Worm (Caenorhabditis elegans): Measurements from ENCODE around the gene srt-47.

The srt-47 gene

ce11 chrIV:15042159-15042936, 10.8 kb downstream of the srt-47 start (continued):
- TF ChIP-seq rpc-1 (optimal IDR thresholded peaks at IDR 0.05) (no peak), rpc-1 (tag; optimal IDR thresholded peaks at IDR 0.05) (no peak), F39B2.1 (GFP tag; IDR thresholded peaks at IDR 0.05) (no peak), him-1 (tag; optimal IDR thresholded peaks at IDR 0.05) (no peak), ztf-6 (GFP tag; IDR thresholded peaks at IDR 0.05) (no peak), Y79H2A.3 (GFP tag; conservative IDR thresholded peaks at IDR 0.05) (peak; percentile 50; the same call in 1 of the 2 replicates), D2030.7 (GFP tag; IDR thresholded peaks at IDR 0.05) (peak; percentile 59; the same call in 1 of the 2 replicates), nhr-90 (tag; optimal IDR thresholded peaks at IDR 0.05) (no peak), lin-40 (tag; optimal IDR thresholded peaks at IDR 0.05) (no peak), unc-130 (GFP tag; optimal IDR thresholded peaks at IDR 0.05) (no peak), nhr-120 (GFP tag; IDR thresholded peaks at IDR 0.05) (no peak), ceh-100 (GFP tag; IDR thresholded peaks at IDR 0.05) (0 out of 2 replicates have a peak, but pooled peaks have one; percentile 29), T07F8.4 (tag; optimal IDR thresholded peaks at IDR 0.05) (no peak)

- TF ChIP-seq atf-7 (tag; optimal IDR thresholded peaks at IDR 0.05) (no peak), egrh-3 (GFP tag; IDR thresholded peaks at IDR 0.05) (peak; percentile 7; the same call in 1 of the 2 replicates)
These were observed 12.0 kb downstream of the srt-47 start for ce11 chrIV:15041124-15041523.

ce11 chrIV:15039477-15039876, 13.7 kb downstream of the srt-47 start, which contains the start of gene hrpu-1:
Gene hrpu-1 (plus strand): TSS chrIV:15039616.
- TF ChIP-seq B0336.3 (GFP tag; IDR thresholded peaks at IDR 0.05), result peak; percentile 91
- peak in 2 of 3 experiments; percentile 79 to 93 for TF ChIP-seq lin-35 (GFP tag; optimal IDR thresholded peaks at IDR 0.05)
- TF ChIP-seq ceh-100 (GFP tag; IDR thresholded peaks at IDR 0.05), result peak; percentile 40
- no peak for TF ChIP-seq aptf-3 (GFP tag; IDR thresholded peaks at IDR 0.05)
- TF ChIP-seq let-607 (tag; optimal IDR thresholded peaks at IDR 0.05), result peak; percentile 46 to 53
- TF ChIP-seq F39B2.1 (GFP tag; IDR thresholded peaks at IDR 0.05), result 0 out of 2 replicates have a peak, but pooled peaks have one; percentile 49
- TF ChIP-seq athp-1 (tag; optimal IDR thresholded peaks at IDR 0.05), result peak; percentile 73
- no peak for TF ChIP-seq F57A8.1 (GFP tag; optimal IDR thresholded peaks at IDR 0.05)
- TF ChIP-seq F33H1.4 (GFP tag; IDR thresholded peaks at IDR 0.05), result peak; percentile 82
- TF ChIP-seq ceh-91 (GFP tag; IDR thresholded peaks at IDR 0.05), result peak; percentile 23; the same call in 1 of the 2 replicates
- TF ChIP-seq Y95B8A.8 (GFP tag; IDR thresholded peaks at IDR 0.05), result no peak
- TF ChIP-seq mcd-1 (GFP tag; IDR thresholded peaks at IDR 0.05), result peak; percentile 87
- no peak for TF ChIP-seq bed-1 (GFP tag; IDR thresholded peaks at IDR 0.05)
- TF ChIP-seq him-1 (tag; optimal IDR thresholded peaks at IDR 0.05), result peak; percentile 59
- no peak for TF ChIP-seq ztf-6 (GFP tag; IDR thresholded peaks at IDR 0.05)
- peak; percentile 70 for TF ChIP-seq tbp1 (GFP tag; optimal IDR thresholded peaks at IDR 0.05)
- peak; percentile 67 for TF ChIP-seq unc-130 (GFP tag; optimal IDR thresholded peaks at IDR 0.05)
- TF ChIP-seq zfh-2 (GFP tag; conservative IDR thresholded peaks at IDR 0.05), result no peak
- peak; percentile 84 for TF ChIP-seq madf-6 (GFP tag; IDR thresholded peaks at IDR 0.05)
- TF ChIP-seq lin-26 (GFP tag; IDR thresholded peaks at IDR 0.05), result peak; percentile 74
- no peak for TF ChIP-seq zim-3 (tag; optimal IDR thresholded peaks at IDR 0.05)
- TF ChIP-seq D2030.7 (GFP tag; IDR thresholded peaks at IDR 0.05), result peak; percentile 76
- no peak for TF ChIP-seq fkh-3 (tag; optimal IDR thresholded peaks at IDR 0.05)
- TF ChIP-seq Y53F4B.3 (GFP tag; IDR thresholded peaks at IDR 0.05), result no peak
- peak; percentile 84 for TF ChIP-seq tlf-1 (GFP tag; optimal IDR thresholded peaks at IDR 0.05)
- TF ChIP-seq attf-5 (GFP tag; optimal IDR thresholded peaks at IDR 0.05), result peak; percentile 84
- TF ChIP-seq Y79H2A.3 (GFP tag; conservative IDR thresholded peaks at IDR 0.05), result 0 out of 2 replicates have a peak, but pooled peaks have one; percentile 38
- TF ChIP-seq Y56A3A.18 (GFP tag; IDR thresholded peaks at IDR 0.05), result no peak
- TF ChIP-seq F23B12.7 (tag; optimal IDR thresholded peaks at IDR 0.05; ENCODE audit: insufficient read depth), result peak; percentile 57
- no peak for TF ChIP-seq egrh-3 (GFP tag; IDR thresholded peaks at IDR 0.05)
- no peak for TF ChIP-seq chd-7 (tag; optimal IDR thresholded peaks at IDR 0.05)
- TF ChIP-seq hsf-1 (GFP tag; IDR thresholded peaks at IDR 0.05), result peak; percentile 71
- peak; percentile 39; the same call in 1 of the 2 replicates for TF ChIP-seq cebp-1 (GFP tag; IDR thresholded peaks at IDR 0.05)
- peak; percentile 79 for TF ChIP-seq cebp-1 (tag; optimal IDR thresholded peaks at IDR 0.05)
- no peak for TF ChIP-seq ztf-22 (GFP tag; optimal IDR thresholded peaks at IDR 0.05)
- peak; percentile 96; the same call in 1 of the 2 replicates for TF ChIP-seq cebp-2 (GFP tag; IDR thresholded peaks at IDR 0.05)
- peak; percentile 81 for TF ChIP-seq lin-40 (tag; optimal IDR thresholded peaks at IDR 0.05)
